Fruit fly (Drosophila melanogaster): ENCODE results near the gene CG14421.

Gene CG14421

DNA sequence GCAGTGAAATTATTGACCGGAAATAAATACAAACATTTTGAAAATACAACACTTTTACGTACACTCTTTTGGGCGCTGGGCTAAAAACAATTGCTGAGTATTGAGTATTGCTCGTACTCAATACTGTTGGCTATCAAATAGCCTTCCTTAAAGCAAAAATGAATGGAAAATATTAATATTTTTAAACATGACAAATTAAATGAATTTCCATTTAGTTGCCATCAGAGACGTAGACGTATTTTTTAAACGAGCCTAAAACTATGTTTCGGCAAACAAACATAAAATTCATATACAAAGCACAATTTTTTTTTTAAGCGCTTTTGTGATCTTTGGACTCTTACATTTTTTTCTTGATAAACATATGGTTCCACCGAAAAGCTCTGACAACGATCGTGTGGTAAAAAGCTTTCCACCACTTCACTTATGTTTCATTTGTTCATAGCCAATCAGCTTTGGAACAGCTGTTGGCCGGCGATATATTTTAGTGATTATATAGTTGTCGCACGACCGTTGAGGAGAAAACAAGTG, 6.4 kb downstream of the CG14421 start, which contains the start of gene CG3603 (continued):
- no peak for TF ChIP-seq br (optimal IDR thresholded peaks at IDR 0.05)
- TF ChIP-seq Camta (GFP tag; optimal IDR thresholded peaks at IDR 0.05): no peak
- no peak for TF ChIP-seq CG18599 (GFP tag; optimal IDR thresholded peaks at IDR 0.05)
- TF ChIP-seq esg (GFP tag; conservative IDR thresholded peaks at IDR 0.05): no peak
- no peak for TF ChIP-seq dmrt99B (tag; optimal IDR thresholded peaks at IDR 0.05)
- no peak for TF ChIP-seq ems (GFP tag; optimal IDR thresholded peaks at IDR 0.05)
- no peak for TF ChIP-seq CG8281 (tag; optimal IDR thresholded peaks at IDR 0.05)
- no peak for TF ChIP-seq onecut (GFP tag; IDR thresholded peaks at IDR 0.05)
- peak; percentile 8 for TF ChIP-seq CG15514 (GFP tag; optimal IDR thresholded peaks at IDR 0.05)
- TF ChIP-seq pita (GFP tag; optimal IDR thresholded peaks at IDR 0.05): no peak
- TF ChIP-seq Gsc (GFP tag; IDR thresholded peaks at IDR 0.05): no peak
- no peak for TF ChIP-seq CG14860 (GFP tag; IDR thresholded peaks at IDR 0.05; ENCODE audit: partially characterized antibody)
- peak; percentile 17 for TF ChIP-seq CG4328 (GFP tag; optimal IDR thresholded peaks at IDR 0.05)
- peak; percentile 9 for TF ChIP-seq exex (tag; optimal IDR thresholded peaks at IDR 0.05)
- no peak for TF ChIP-seq ara (GFP tag; IDR thresholded peaks at IDR 0.05)
- TF ChIP-seq CG5180 (GFP tag; optimal IDR thresholded peaks at IDR 0.05): peak; percentile 2
- no peak for TF ChIP-seq CG18619 (GFP tag; optimal IDR thresholded peaks at IDR 0.05)
- TF ChIP-seq ssp (GFP tag; IDR thresholded peaks at IDR 0.05): no peak
- TF ChIP-seq Hmr (GFP tag; optimal IDR thresholded peaks at IDR 0.05): peak; percentile 52
- TF ChIP-seq tin (GFP tag; optimal IDR thresholded peaks at IDR 0.05): no peak
- TF ChIP-seq Ada2b (GFP tag; IDR thresholded peaks at IDR 0.05): no peak
- no peak for TF ChIP-seq CG3281 (GFP tag; optimal IDR thresholded peaks at IDR 0.05)
- no peak for TF ChIP-seq CG2120 (GFP tag; optimal IDR thresholded peaks at IDR 0.05)
- TF ChIP-seq fd64A (GFP tag; optimal IDR thresholded peaks at IDR 0.05): no peak
- TF ChIP-seq CG3163 (GFP tag; optimal IDR thresholded peaks at IDR 0.05): no peak
- TF ChIP-seq Bgb (GFP tag; IDR thresholded peaks at IDR 0.05; ENCODE audit: partially characterized antibody): no peak; the same call in 1 of the 2 replicates
- no peak for TF ChIP-seq NC2α (GFP tag; optimal IDR thresholded peaks at IDR 0.05)
- TF ChIP-seq fd3F (GFP tag; optimal IDR thresholded peaks at IDR 0.05): no peak
- no peak for TF ChIP-seq wek (GFP tag; optimal IDR thresholded peaks at IDR 0.05)
- TF ChIP-seq Ets97D (GFP tag; optimal IDR thresholded peaks at IDR 0.05): peak; percentile 58
- TF ChIP-seq CG1603 (tag; optimal IDR thresholded peaks at IDR 0.05): no peak
- no peak for TF ChIP-seq nerfin-2 (GFP tag; IDR thresholded peaks at IDR 0.05; ENCODE audit: partially characterized antibody)
- TF ChIP-seq fru (optimal IDR thresholded peaks at IDR 0.05): no peak
- TF ChIP-seq CG31224 (GFP tag; IDR thresholded peaks at IDR 0.05): no peak
- no peak for TF ChIP-seq Xbp1 (GFP tag; optimal IDR thresholded peaks at IDR 0.05)
- TF ChIP-seq Aef1 (GFP tag; IDR thresholded peaks at IDR 0.05): no peak
- no peak for TF ChIP-seq Dp (GFP tag; optimal IDR thresholded peaks at IDR 0.05)
- peak; percentile 4 for TF ChIP-seq CG15011 (GFP tag; optimal IDR thresholded peaks at IDR 0.05)
- no peak for TF ChIP-seq inv (GFP tag; IDR thresholded peaks at IDR 0.05; ENCODE audit: partially characterized antibody)
- TF ChIP-seq CG1233 (GFP tag; optimal IDR thresholded peaks at IDR 0.05): peak; percentile 3
- no peak for TF ChIP-seq CG10431 (GFP tag; optimal IDR thresholded peaks at IDR 0.05)
- no peak for TF ChIP-seq zfh1 (GFP tag; IDR thresholded peaks at IDR 0.05)
- no peak for TF ChIP-seq Rx (GFP tag; IDR thresholded peaks at IDR 0.05)
- TF ChIP-seq Hr39 (optimal IDR thresholded peaks at IDR 0.05): no peak
- no peak for TF ChIP-seq Kr (GFP tag; optimal IDR thresholded peaks at IDR 0.05)
- TF ChIP-seq sqz (GFP tag; optimal IDR thresholded peaks at IDR 0.05): peak; percentile 91
- TF ChIP-seq CG14965 (GFP tag; optimal IDR thresholded peaks at IDR 0.05; ENCODE audit: borderline replicate concordance): no peak
- TF ChIP-seq Ets65A (GFP tag): no peak
- TF ChIP-seq CG9609 (GFP tag; optimal IDR thresholded peaks at IDR 0.05): no peak
- no peak for TF ChIP-seq GATAe (GFP tag; conservative IDR thresholded peaks at IDR 0.05)
- TF ChIP-seq cas (GFP tag; IDR thresholded peaks at IDR 0.05): no peak
- TF ChIP-seq Eip74EF (GFP tag; optimal IDR thresholded peaks at IDR 0.05): peak in 1 of 2 experiments; percentile 10
